Fruit fly (Drosophila melanogaster): ENCODE data around the gene CG3168.

The CG3168 gene

DNA sequence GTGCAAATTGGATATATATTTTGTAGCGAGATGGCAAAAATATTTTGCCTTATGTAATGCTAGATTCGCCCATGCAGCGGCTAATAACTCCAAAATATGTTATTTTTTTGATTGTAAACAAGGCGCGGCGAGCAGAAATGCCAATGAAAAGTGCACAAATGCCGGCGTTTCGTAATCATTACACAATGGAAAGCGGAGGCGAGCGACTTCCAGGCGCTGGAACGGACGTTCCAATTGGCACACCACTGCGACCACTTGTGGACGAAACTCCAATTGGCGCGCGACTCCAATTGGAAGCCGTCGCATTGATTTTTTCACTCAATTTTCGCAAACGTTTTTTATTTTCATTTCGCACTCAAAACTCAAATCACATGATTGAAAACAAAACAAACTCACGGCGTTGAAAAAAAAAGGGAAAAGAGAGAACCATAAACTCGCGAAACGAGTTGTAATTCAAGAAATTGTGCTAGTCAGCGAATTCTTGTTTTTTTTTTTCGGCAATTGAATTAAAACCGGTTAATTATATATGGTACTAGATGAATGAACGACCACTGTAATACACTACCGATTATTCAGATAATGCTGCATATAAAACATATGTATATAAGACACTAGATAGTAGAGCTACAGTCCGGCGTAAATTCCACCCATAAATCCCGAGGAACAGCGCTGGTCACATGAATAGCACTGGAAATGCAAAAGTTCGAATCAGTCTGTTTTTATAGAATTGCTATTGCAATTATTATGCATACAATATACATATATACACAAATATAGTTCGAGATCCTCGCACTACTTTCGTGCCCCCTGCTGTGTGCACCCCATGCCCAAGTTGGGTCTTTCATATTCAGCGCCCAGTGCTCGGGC, 60.9 kb downstream of the CG3168 start, which contains the start of gene ND-ASHI (continued):
- TF ChIP-seq Tbp (GFP tag; optimal IDR thresholded peaks at IDR 0.05) (no peak), esg (GFP tag; conservative IDR thresholded peaks at IDR 0.05) (peak; percentile 89), CG1602 (GFP tag; optimal IDR thresholded peaks at IDR 0.05) (peak; percentile 91), YL-1 (GFP tag; optimal IDR thresholded peaks at IDR 0.05) (peak; percentile 68), CG13424 (tag; optimal IDR thresholded peaks at IDR 0.05) (peak; percentile 92), Ets65A (GFP tag) (peak; percentile 98), Dll (GFP tag; IDR thresholded peaks at IDR 0.05; ENCODE audit: partially characterized antibody) (no peak), aop (GFP tag; IDR thresholded peaks at IDR 0.05) (peak; percentile 54; the same call in 1 of the 2 replicates), Eip74EF (GFP tag; optimal IDR thresholded peaks at IDR 0.05) (peak in 1 of 2 experiments; percentile 88), CG12219 (GFP tag; optimal IDR thresholded peaks at IDR 0.05) (peak; percentile 95), CG10543 (GFP tag; optimal IDR thresholded peaks at IDR 0.05) (peak; percentile 96), ap (GFP tag; IDR thresholded peaks at IDR 0.05) (peak; percentile 93), Kr (GFP tag; optimal IDR thresholded peaks at IDR 0.05) (no peak), stc (GFP tag; IDR thresholded peaks at IDR 0.05) (peak; percentile 93), sisA (GFP tag; IDR thresholded peaks at IDR 0.05) (peak; percentile 95), prd (optimal IDR thresholded peaks at IDR 0.05) (no peak), prd (GFP tag; IDR thresholded peaks at IDR 0.05) (peak; percentile 96), nau (GFP tag; optimal IDR thresholded peaks at IDR 0.05) (no peak), CG7271 (tag; optimal IDR thresholded peaks at IDR 0.05) (peak; percentile 58), Med (GFP tag) (peak; percentile 99), schlank (tag; optimal IDR thresholded peaks at IDR 0.05) (peak; percentile 97), Hand (GFP tag; optimal IDR thresholded peaks at IDR 0.05) (peak; percentile 96), CG14965 (GFP tag; optimal IDR thresholded peaks at IDR 0.05; ENCODE audit: borderline replicate concordance) (peak; percentile 43), CG12155 (GFP tag; optimal IDR thresholded peaks at IDR 0.05) (peak; percentile 93), CG16815 (GFP tag; optimal IDR thresholded peaks at IDR 0.05) (peak; percentile 90), CG7987 (GFP tag; optimal IDR thresholded peaks at IDR 0.05) (peak; percentile 89), Oli (tag; optimal IDR thresholded peaks at IDR 0.05) (peak; percentile 91), tin (GFP tag; optimal IDR thresholded peaks at IDR 0.05) (peak; percentile 93), MBD-R2 (GFP tag; IDR thresholded peaks at IDR 0.05) (peak; percentile 96), CG1832 (GFP tag; optimal IDR thresholded peaks at IDR 0.05) (no peak), Asciz (GFP tag; optimal IDR thresholded peaks at IDR 0.05) (no peak), CG2202 (tag; optimal IDR thresholded peaks at IDR 0.05) (peak; percentile 74), kay (GFP tag; optimal IDR thresholded peaks at IDR 0.05) (peak; percentile 88), NfI (GFP tag; optimal IDR thresholded peaks at IDR 0.05) (peak; percentile 95), CG13775 (GFP tag; optimal IDR thresholded peaks at IDR 0.05) (peak; percentile 93), CG18476 (GFP tag; optimal IDR thresholded peaks at IDR 0.05) (peak; percentile 93), CG17802 (tag; optimal IDR thresholded peaks at IDR 0.05) (peak; percentile 74), CkIIα-i1 (GFP tag; IDR thresholded peaks at IDR 0.05) (peak; percentile 75), CG7556 (GFP tag; optimal IDR thresholded peaks at IDR 0.05) (peak; percentile 94), ham (GFP tag; IDR thresholded peaks at IDR 0.05) (peak; percentile 88; the same call in 1 of the 2 replicates), Taf1 (GFP tag; IDR thresholded peaks at IDR 0.05) (peak; percentile 96), CG9437 (GFP tag; optimal IDR thresholded peaks at IDR 0.05) (peak; percentile 79), CG33213 (GFP tag; optimal IDR thresholded peaks at IDR 0.05) (peak; percentile 89), CG17359 (tag; optimal IDR thresholded peaks at IDR 0.05) (peak; percentile 95), CG6272 (GFP tag; IDR thresholded peaks at IDR 0.05) (peak; percentile 88), CG1792 (GFP tag; optimal IDR thresholded peaks at IDR 0.05) (peak; percentile 88), onecut (GFP tag; IDR thresholded peaks at IDR 0.05) (peak; percentile 87), CG14860 (GFP tag; IDR thresholded peaks at IDR 0.05; ENCODE audit: partially characterized antibody) (no peak)

Measured in whole organism, embryonic.